ENCODE assay signal across 3 fruit fly cellular contexts in the genomic region with DNA sequence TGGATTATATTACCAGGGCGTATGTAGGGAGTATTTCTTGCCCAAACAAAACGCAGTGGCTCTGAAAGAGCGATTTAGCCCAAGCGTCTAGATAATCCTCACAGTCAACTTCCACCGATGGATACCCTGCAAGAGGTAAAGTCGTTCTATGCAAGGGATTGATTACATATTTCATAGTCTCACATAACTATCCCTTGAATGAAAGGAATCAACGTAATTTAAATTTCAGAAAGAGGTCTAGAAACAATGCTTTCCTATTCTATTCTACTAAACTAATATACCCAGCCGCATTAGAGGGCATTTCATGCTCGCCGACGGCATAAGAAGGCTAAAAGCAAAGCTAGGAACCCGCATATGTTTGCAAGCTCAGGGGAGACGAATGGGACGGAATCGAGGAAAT.
TF ChIP-seq lines count a peak whose summit lies in the region.

No protein-coding gene starts in this region.

- no peak for TF ChIP-seq CTCF in whole organism, embryonic (GFP tag; optimal IDR thresholded peaks at IDR 0.05; lab: Kevin White, UChicago)

TF ChIP-seq in whole organism, embryonic, 481 proteins besides CTCF, POLR2A, EP300 and RAD21 (continues in another document):
- TF ChIP-seq gt (GFP tag; IDR thresholded peaks at IDR 0.05; lab: Robert Waterston, UW) (no peak), schlank (tag; optimal IDR thresholded peaks at IDR 0.05; lab: Kevin White, UChicago) (peak; percentile 23), CG15479 (GFP tag; optimal IDR thresholded peaks at IDR 0.05; lab: Kevin White, UChicago) (no peak), CG1603 (tag; optimal IDR thresholded peaks at IDR 0.05; lab: Kevin White, UChicago) (peak; percentile 24), unpg (GFP tag; optimal IDR thresholded peaks at IDR 0.05; lab: Kevin White, UChicago) (peak; percentile 23), psq (GFP tag; optimal IDR thresholded peaks at IDR 0.05; lab: Kevin White, UChicago) (no peak), kah (GFP tag; optimal IDR thresholded peaks at IDR 0.05; lab: Kevin White, UChicago) (no peak), CG3281 (GFP tag; optimal IDR thresholded peaks at IDR 0.05; lab: Kevin White, UChicago) (peak; percentile 40), gem (tag; optimal IDR thresholded peaks at IDR 0.05; lab: Kevin White, UChicago) (peak; percentile 54), gfzf (GFP tag; optimal IDR thresholded peaks at IDR 0.05; lab: Kevin White, UChicago) (no peak), Blimp-1 (GFP tag; optimal IDR thresholded peaks at IDR 0.05; lab: Kevin White, UChicago) (peak; percentile 4), ken (GFP tag; IDR thresholded peaks at IDR 0.05; lab: Robert Waterston, UW) (0 out of 3 replicates have a peak, but pooled peaks have one; percentile 37), CG13424 (tag; optimal IDR thresholded peaks at IDR 0.05; lab: Kevin White, UChicago) (peak; percentile 57), ci (GFP tag; IDR thresholded peaks at IDR 0.05; lab: Robert Waterston, UW) (0 out of 3 replicates have a peak, but pooled peaks have one; percentile 29), sr (GFP tag; IDR thresholded peaks at IDR 0.05; lab: Robert Waterston, UW) (no peak), HLH3B (GFP tag; IDR thresholded peaks at IDR 0.05; lab: Robert Waterston, UW) (peak; percentile 59), esg (GFP tag; conservative IDR thresholded peaks at IDR 0.05; lab: Robert Waterston, UW) (peak; percentile 24), HHEX (GFP tag; optimal IDR thresholded peaks at IDR 0.05; lab: Kevin White, UChicago) (peak; percentile 35), ssp (GFP tag; IDR thresholded peaks at IDR 0.05; lab: Robert Waterston, UW) (0 out of 2 replicates have a peak, but pooled peaks have one; percentile 23), B-H2 (GFP tag; optimal IDR thresholded peaks at IDR 0.05; lab: Kevin White, UChicago) (no peak), CG15514 (GFP tag; optimal IDR thresholded peaks at IDR 0.05; lab: Kevin White, UChicago) (peak; percentile 35), E2f1 (GFP tag; IDR thresholded peaks at IDR 0.05; lab: Robert Waterston, UW) (0 out of 2 replicates have a peak, but pooled peaks have one; percentile 9), fd3F (GFP tag; optimal IDR thresholded peaks at IDR 0.05; lab: Kevin White, UChicago) (peak; percentile 21), dysf (GFP tag; IDR thresholded peaks at IDR 0.05; lab: Robert Waterston, UW) (peak; percentile 67; the same call in 2 of the 3 replicates), Fer1 (GFP tag; optimal IDR thresholded peaks at IDR 0.05; lab: Kevin White, UChicago) (peak; percentile 64), CG13894 (tag; optimal IDR thresholded peaks at IDR 0.05; lab: Kevin White, UChicago) (peak; percentile 51), CG32772 (GFP tag; IDR thresholded peaks at IDR 0.05; lab: Robert Waterston, UW) (peak; percentile 31; the same call in 1 of the 2 replicates)

TF ChIP-seq in whole organism, prepupa, 60 proteins besides CTCF, POLR2A, EP300 and RAD21:
- TF ChIP-seq Eip78C (GFP tag; lab: Kevin White, UChicago) (peak; percentile 21), CG10669 (GFP tag; optimal IDR thresholded peaks at IDR 0.05; lab: Kevin White, UChicago) (no peak)

TF ChIP-seq in whole organism, pupa, 21 proteins besides CTCF, POLR2A, EP300 and RAD21:
- TF ChIP-seq CG14655 (GFP tag; optimal IDR thresholded peaks at IDR 0.05; lab: Kevin White, UChicago) (peak; percentile 7), Ets98B (GFP tag; IDR thresholded peaks at IDR 0.05; lab: Robert Waterston, UW) (no peak), CG15710 (tag; optimal IDR thresholded peaks at IDR 0.05; lab: Kevin White, UChicago) (peak; percentile 19), D1 (tag; optimal IDR thresholded peaks at IDR 0.05; lab: Kevin White, UChicago) (no peak), CG8159 (tag; optimal IDR thresholded peaks at IDR 0.05; lab: Kevin White, UChicago) (peak; percentile 24)

Comparison
In these comparisons a context has a peak if more than half of its experiments do, and no peak if none do; other contexts are left out.
1. Of the 7 proteins assayed by ChIP-seq in both whole organism, embryonic and whole organism, prepupa: peak only in whole organism, embryonic: Blimp-1, Gug and Sox102F; only in whole organism, prepupa: none; in both: none; in neither: 4.